Comparison of ENCODE assay signal across 1 fruit fly cellular context in genomic region chr3L:11534391-11535246, dm6.
TF ChIP-seq lines count a peak whose summit lies in the region.

No protein-coding gene starts in this region.

TF ChIP-seq in whole organism, embryonic, 481 proteins besides CTCF, POLR2A, EP300 and RAD21 (continued from another document and continues in another):
- TF ChIP-seq jumu (GFP tag; optimal IDR thresholded peaks at IDR 0.05; lab: Kevin White, UChicago) (no peak), Hmr (GFP tag; optimal IDR thresholded peaks at IDR 0.05; lab: Kevin White, UChicago) (no peak), dpn (GFP tag; optimal IDR thresholded peaks at IDR 0.05; lab: Kevin White, UChicago) (peak in 1 of 2 experiments; percentile 5), chn (GFP tag; optimal IDR thresholded peaks at IDR 0.05; lab: Kevin White, UChicago) (no peak), CG17361 (GFP tag; IDR thresholded peaks at IDR 0.05; lab: Robert Waterston, UW) (0 out of 3 replicates have a peak, but pooled peaks have one; percentile 20), ERR (GFP tag; optimal IDR thresholded peaks at IDR 0.05; lab: Kevin White, UChicago) (no peak), CG6791 (GFP tag; IDR thresholded peaks at IDR 0.05; lab: Robert Waterston, UW; ENCODE audit: partially characterized antibody) (peak; percentile 58; the same call in 2 of the 3 replicates), CG3995 (GFP tag; optimal IDR thresholded peaks at IDR 0.05; lab: Kevin White, UChicago) (no peak), lilli (GFP tag; optimal IDR thresholded peaks at IDR 0.05; lab: Kevin White, UChicago) (no peak), shn (GFP tag; optimal IDR thresholded peaks at IDR 0.05; lab: Kevin White, UChicago) (no peak), CG32532 (GFP tag; IDR thresholded peaks at IDR 0.05; lab: Robert Waterston, UW) (peak; percentile 39), ato (GFP tag; IDR thresholded peaks at IDR 0.05; lab: Robert Waterston, UW; ENCODE audit: partially characterized antibody) (no peak), CG1529 (GFP tag; optimal IDR thresholded peaks at IDR 0.05; lab: Kevin White, UChicago) (no peak), vvl (GFP tag; IDR thresholded peaks at IDR 0.05; lab: Robert Waterston, UW) (peak; percentile 44), B-H1 (GFP tag; IDR thresholded peaks at IDR 0.05; lab: Robert Waterston, UW) (no peak; the same call in 2 of the 3 replicates), CG11456 (GFP tag; IDR thresholded peaks at IDR 0.05; lab: Robert Waterston, UW) (0 out of 3 replicates have a peak, but pooled peaks have one; percentile 26), CG10147 (GFP tag; optimal IDR thresholded peaks at IDR 0.05; lab: Kevin White, UChicago) (no peak), Kr (GFP tag; optimal IDR thresholded peaks at IDR 0.05; lab: Kevin White, UChicago) (no peak), sima (GFP tag; optimal IDR thresholded peaks at IDR 0.05; lab: Kevin White, UChicago) (no peak), CG14014 (GFP tag; IDR thresholded peaks at IDR 0.05; lab: Robert Waterston, UW) (peak; percentile 14; the same call in 1 of the 2 replicates), CG30403 (GFP tag; optimal IDR thresholded peaks at IDR 0.05; lab: Kevin White, UChicago) (peak; percentile 9), CG14667 (GFP tag; IDR thresholded peaks at IDR 0.05; lab: Robert Waterston, UW) (no peak), E2f2 (GFP tag; IDR thresholded peaks at IDR 0.05; lab: Robert Waterston, UW) (no peak; the same call in 1 of the 2 replicates), CG10209 (GFP tag; optimal IDR thresholded peaks at IDR 0.05; lab: Kevin White, UChicago) (peak; percentile 12), Drgx (GFP tag; IDR thresholded peaks at IDR 0.05; lab: Robert Waterston, UW) (peak; percentile 7; the same call in 1 of the 2 replicates), jigr1 (GFP tag; IDR thresholded peaks at IDR 0.05; lab: Robert Waterston, UW) (no peak), CG18476 (GFP tag; optimal IDR thresholded peaks at IDR 0.05; lab: Kevin White, UChicago) (no peak), wdn (GFP tag; IDR thresholded peaks at IDR 0.05; lab: Robert Waterston, UW) (no peak), wor (GFP tag; IDR thresholded peaks at IDR 0.05; lab: Robert Waterston, UW) (no peak), CG7372 (GFP tag; IDR thresholded peaks at IDR 0.05; lab: Robert Waterston, UW) (no peak), slou (GFP tag; optimal IDR thresholded peaks at IDR 0.05; lab: Kevin White, UChicago) (no peak), Side (GFP tag; optimal IDR thresholded peaks at IDR 0.05; lab: Kevin White, UChicago) (no peak), D (optimal IDR thresholded peaks at IDR 0.05; lab: Kevin White, UChicago) (no peak), D (GFP tag; optimal IDR thresholded peaks at IDR 0.05; lab: Kevin White, UChicago) (no peak), CG11723 (GFP tag; optimal IDR thresholded peaks at IDR 0.05; lab: Kevin White, UChicago) (no peak), Aef1 (GFP tag; IDR thresholded peaks at IDR 0.05; lab: Robert Waterston, UW) (no peak), Rx (GFP tag; IDR thresholded peaks at IDR 0.05; lab: Robert Waterston, UW) (no peak), Dbx (GFP tag; IDR thresholded peaks at IDR 0.05; lab: Robert Waterston, UW) (peak; percentile 29; the same call in 1 of the 3 replicates), hbn (GFP tag; IDR thresholded peaks at IDR 0.05; lab: Robert Waterston, UW; ENCODE audit: partially characterized antibody) (peak; percentile 28; the same call in 1 of the 2 replicates), Opbp (GFP tag; IDR thresholded peaks at IDR 0.05; lab: Robert Waterston, UW; ENCODE audit: partially characterized antibody) (0 out of 3 replicates have a peak, but pooled peaks have one; percentile 23), Bteb2 (GFP tag; optimal IDR thresholded peaks at IDR 0.05; lab: Kevin White, UChicago) (no peak), schlank (tag; optimal IDR thresholded peaks at IDR 0.05; lab: Kevin White, UChicago) (no peak), ranshi (GFP tag; IDR thresholded peaks at IDR 0.05; lab: Robert Waterston, UW) (peak; percentile 32; the same call in 1 of the 2 replicates), CG6689 (GFP tag; IDR thresholded peaks at IDR 0.05; lab: Robert Waterston, UW) (no peak), Hey (tag; optimal IDR thresholded peaks at IDR 0.05; lab: Kevin White, UChicago) (no peak), ash1 (GFP tag; optimal IDR thresholded peaks at IDR 0.05; lab: Kevin White, UChicago) (no peak), CG14965 (GFP tag; optimal IDR thresholded peaks at IDR 0.05; lab: Kevin White, UChicago; ENCODE audit: borderline replicate concordance) (no peak), gem (tag; optimal IDR thresholded peaks at IDR 0.05; lab: Kevin White, UChicago) (peak; percentile 61), Usf (GFP tag; optimal IDR thresholded peaks at IDR 0.05; lab: Kevin White, UChicago) (peak; percentile 29), Eip74EF (GFP tag; optimal IDR thresholded peaks at IDR 0.05; lab: Kevin White, UChicago) (no peak), CG14441 (GFP tag; IDR thresholded peaks at IDR 0.05; lab: Robert Waterston, UW) (0 out of 2 replicates have a peak, but pooled peaks have one; percentile 16), nmo (GFP tag; optimal IDR thresholded peaks at IDR 0.05; lab: Kevin White, UChicago) (peak; percentile 17), insv (GFP tag; optimal IDR thresholded peaks at IDR 0.05; lab: Kevin White, UChicago) (no peak), mam (GFP tag; optimal IDR thresholded peaks at IDR 0.05; lab: Kevin White, UChicago) (no peak), sisA (GFP tag; IDR thresholded peaks at IDR 0.05; lab: Robert Waterston, UW) (no peak), tup (GFP tag; optimal IDR thresholded peaks at IDR 0.05; lab: Kevin White, UChicago) (no peak), Oli (tag; optimal IDR thresholded peaks at IDR 0.05; lab: Kevin White, UChicago) (no peak), unc-4 (GFP tag; IDR thresholded peaks at IDR 0.05; lab: Robert Waterston, UW; ENCODE audit: partially characterized antibody) (peak; percentile 27; the same call in 1 of the 2 replicates), CG10321 (GFP tag; IDR thresholded peaks at IDR 0.05; lab: Robert Waterston, UW) (peak; percentile 65; the same call in 1 of the 2 replicates), CG18262 (tag; optimal IDR thresholded peaks at IDR 0.05; lab: Kevin White, UChicago) (no peak), twi (tag; optimal IDR thresholded peaks at IDR 0.05; lab: Kevin White, UChicago) (no peak), phol (tag; optimal IDR thresholded peaks at IDR 0.05; lab: Kevin White, UChicago) (peak; percentile 8), CG2120 (GFP tag; optimal IDR thresholded peaks at IDR 0.05; lab: Kevin White, UChicago) (no peak), ci (GFP tag; IDR thresholded peaks at IDR 0.05; lab: Robert Waterston, UW) (peak; percentile 36; the same call in 2 of the 3 replicates), z (GFP tag; IDR thresholded peaks at IDR 0.05; lab: Robert Waterston, UW) (0 out of 3 replicates have a peak, but pooled peaks have one; percentile 15), chif (GFP tag; optimal IDR thresholded peaks at IDR 0.05; lab: Kevin White, UChicago) (no peak), Taf1 (GFP tag; IDR thresholded peaks at IDR 0.05; lab: Robert Waterston, UW) (no peak), Fer2 (tag; optimal IDR thresholded peaks at IDR 0.05; lab: Kevin White, UChicago) (no peak), Rfx (GFP tag; IDR thresholded peaks at IDR 0.05; lab: Robert Waterston, UW) (peak; percentile 51; the same call in 1 of the 2 replicates), CG17186 (GFP tag; optimal IDR thresholded peaks at IDR 0.05; lab: Kevin White, UChicago) (no peak), hkb (optimal IDR thresholded peaks at IDR 0.05; lab: Kevin White, UChicago) (no peak), hkb (GFP tag; IDR thresholded peaks at IDR 0.05; lab: Robert Waterston, UW) (peak; percentile 10; the same call in 1 of the 2 replicates), Ravus (GFP tag; IDR thresholded peaks at IDR 0.05; lab: Robert Waterston, UW) (no peak), CG32767 (GFP tag; IDR thresholded peaks at IDR 0.05; lab: Robert Waterston, UW) (no peak), Ets65A (GFP tag; lab: Kevin White, UChicago) (no peak), dmrt99B (tag; optimal IDR thresholded peaks at IDR 0.05; lab: Kevin White, UChicago) (peak; percentile 28), trem (tag; optimal IDR thresholded peaks at IDR 0.05; lab: Kevin White, UChicago) (no peak), CG7745 (tag; optimal IDR thresholded peaks at IDR 0.05; lab: Kevin White, UChicago) (no peak), CG2889 (GFP tag; IDR thresholded peaks at IDR 0.05; lab: Robert Waterston, UW) (no peak), CG13424 (tag; optimal IDR thresholded peaks at IDR 0.05; lab: Kevin White, UChicago) (peak; percentile 27), CG42726 (GFP tag; IDR thresholded peaks at IDR 0.05; lab: Robert Waterston, UW; ENCODE audit: partially characterized antibody) (0 out of 2 replicates have a peak, but pooled peaks have one; percentile 23), crc (GFP tag; optimal IDR thresholded peaks at IDR 0.05; lab: Kevin White, UChicago) (no peak), HmgD (GFP tag; optimal IDR thresholded peaks at IDR 0.05; lab: Kevin White, UChicago) (no peak), sens (GFP tag; lab: Kevin White, UChicago) (no peak), CG2678 (tag; optimal IDR thresholded peaks at IDR 0.05; lab: Kevin White, UChicago) (peak; percentile 60), lov (optimal IDR thresholded peaks at IDR 0.05; lab: Kevin White, UChicago) (no peak), lov (GFP tag; IDR thresholded peaks at IDR 0.05; lab: Robert Waterston, UW) (no peak), ro (GFP tag; IDR thresholded peaks at IDR 0.05; lab: Robert Waterston, UW) (no peak), eyg (GFP tag; optimal IDR thresholded peaks at IDR 0.05; lab: Kevin White, UChicago) (no peak), Adf1 (GFP tag; IDR thresholded peaks at IDR 0.05; lab: Robert Waterston, UW) (peak; percentile 85), CG11504 (tag; optimal IDR thresholded peaks at IDR 0.05; lab: Kevin White, UChicago) (peak; percentile 17), gce (GFP tag; IDR thresholded peaks at IDR 0.05; lab: Robert Waterston, UW) (no peak), ewg (GFP tag; optimal IDR thresholded peaks at IDR 0.05; lab: Kevin White, UChicago) (no peak), CG11696 (GFP tag; IDR thresholded peaks at IDR 0.05; lab: Robert Waterston, UW) (no peak), CG12391 (tag; optimal IDR thresholded peaks at IDR 0.05; lab: Kevin White, UChicago) (peak; percentile 24), stwl (tag; optimal IDR thresholded peaks at IDR 0.05; lab: Kevin White, UChicago) (peak; percentile 7), Oaz (GFP tag; IDR thresholded peaks at IDR 0.05; lab: Robert Waterston, UW) (0 out of 2 replicates have a peak, but pooled peaks have one; percentile 23), CG10959 (GFP tag; IDR thresholded peaks at IDR 0.05; lab: Robert Waterston, UW) (no peak), gro (GFP tag; optimal IDR thresholded peaks at IDR 0.05; lab: Kevin White, UChicago) (no peak), PHDP (tag; optimal IDR thresholded peaks at IDR 0.05; lab: Kevin White, UChicago) (peak; percentile 49), tin (GFP tag; optimal IDR thresholded peaks at IDR 0.05; lab: Kevin White, UChicago) (no peak), Sry-β (GFP tag; optimal IDR thresholded peaks at IDR 0.05; lab: Kevin White, UChicago) (no peak), NfI (GFP tag; optimal IDR thresholded peaks at IDR 0.05; lab: Kevin White, UChicago) (peak; percentile 13), CG17385 (GFP tag; optimal IDR thresholded peaks at IDR 0.05; lab: Kevin White, UChicago) (peak; percentile 33), danr (GFP tag; IDR thresholded peaks at IDR 0.05; lab: Robert Waterston, UW) (no peak), ind (GFP tag; optimal IDR thresholded peaks at IDR 0.05; lab: Kevin White, UChicago) (peak; percentile 3), toy (GFP tag; IDR thresholded peaks at IDR 0.05; lab: Robert Waterston, UW) (no peak), CG8290 (GFP tag; optimal IDR thresholded peaks at IDR 0.05; lab: Kevin White, UChicago) (no peak), CG8290 (tag; optimal IDR thresholded peaks at IDR 0.05; lab: Kevin White, UChicago) (no peak), CG4617 (GFP tag; optimal IDR thresholded peaks at IDR 0.05; lab: Kevin White, UChicago; ENCODE audit: borderline replicate concordance) (no peak), Six4 (GFP tag; optimal IDR thresholded peaks at IDR 0.05; lab: Kevin White, UChicago) (no peak), Atf3 (GFP tag; optimal IDR thresholded peaks at IDR 0.05; lab: Kevin White, UChicago) (no peak), HLHmδ (GFP tag; optimal IDR thresholded peaks at IDR 0.05; lab: Kevin White, UChicago) (no peak), CG11247 (GFP tag; IDR thresholded peaks at IDR 0.05; lab: Robert Waterston, UW) (no peak), CG6175 (GFP tag; IDR thresholded peaks at IDR 0.05; lab: Robert Waterston, UW) (no peak), CG34376 (GFP tag; optimal IDR thresholded peaks at IDR 0.05; lab: Kevin White, UChicago) (peak; percentile 30), aop (GFP tag; IDR thresholded peaks at IDR 0.05; lab: Robert Waterston, UW) (no peak), MTF-1 (GFP tag; optimal IDR thresholded peaks at IDR 0.05; lab: Kevin White, UChicago; ENCODE audit: borderline replicate concordance) (peak; percentile 40), Neu2 (GFP tag; optimal IDR thresholded peaks at IDR 0.05; lab: Kevin White, UChicago; ENCODE audit: borderline replicate concordance) (no peak), dimm (GFP tag; IDR thresholded peaks at IDR 0.05; lab: Robert Waterston, UW) (no peak), Ada2b (GFP tag; IDR thresholded peaks at IDR 0.05; lab: Robert Waterston, UW) (no peak), fd64A (GFP tag; optimal IDR thresholded peaks at IDR 0.05; lab: Kevin White, UChicago) (no peak), Deaf1 (tag; optimal IDR thresholded peaks at IDR 0.05; lab: Kevin White, UChicago) (peak; percentile 29), CG7556 (GFP tag; optimal IDR thresholded peaks at IDR 0.05; lab: Kevin White, UChicago) (peak; percentile 21), CG9215 (GFP tag; IDR thresholded peaks at IDR 0.05; lab: Robert Waterston, UW) (no peak), CG15269 (tag; optimal IDR thresholded peaks at IDR 0.05; lab: Kevin White, UChicago) (peak; percentile 51), Bdp1 (GFP tag; optimal IDR thresholded peaks at IDR 0.05; lab: Kevin White, UChicago) (no peak), CG3281 (GFP tag; optimal IDR thresholded peaks at IDR 0.05; lab: Kevin White, UChicago) (no peak), CG10267 (tag; optimal IDR thresholded peaks at IDR 0.05; lab: Kevin White, UChicago) (no peak), bowl (GFP tag; IDR thresholded peaks at IDR 0.05; lab: Robert Waterston, UW) (no peak), Dad (GFP tag; optimal IDR thresholded peaks at IDR 0.05; lab: Kevin White, UChicago) (no peak), CkIIα-i1 (GFP tag; IDR thresholded peaks at IDR 0.05; lab: Robert Waterston, UW) (no peak), ap (GFP tag; IDR thresholded peaks at IDR 0.05; lab: Robert Waterston, UW) (no peak), CG3726 (GFP tag; IDR thresholded peaks at IDR 0.05; lab: Robert Waterston, UW) (no peak)
